Worm (Caenorhabditis elegans) whole organism, L1 larva: ENCODE measurements around the gene srv-25.
A peak's percentile ranks its signal among the peaks of the same experiment; 100 is the strongest.

Experiments
- C04F5.9 ChIP-seq: sonication (generic microtip); optimal IDR thresholded peaks from 2 replicates; lab custom pipeline; 2016; ENCODE audit warnings: missing genetic modification characterization, missing compliant biosample characterization
- C34B4.2 ChIP-seq: sonication (generic microtip); optimal IDR thresholded peaks from 2 replicates; lab custom pipeline; 2017; ENCODE audit warnings: mild to moderate bottlenecking, missing genetic modification characterization, missing compliant biosample characterization
- Y116A8C.19 ChIP-seq: sonication (generic microtip); optimal IDR thresholded peaks from 2 replicates; lab custom pipeline; 2016; ENCODE audit warnings: missing compliant biosample characterization, missing genetic modification characterization, borderline replicate concordance
- aha-1 ChIP-seq: fragments of 150-350 bp; optimal IDR thresholded peaks from 2 replicates; lab custom pipeline; 2014; ENCODE audit warnings: missing biosample characterization, missing genetic modification characterization
- aly-2 ChIP-seq: fragments of 150-350 bp; optimal IDR thresholded peaks from 2 replicates; lab custom pipeline; 2014; ENCODE audit warnings: missing biosample characterization, missing genetic modification characterization
- ceh-8 ChIP-seq: fragments of 200-800 bp; sonication (Bioruptor generic); optimal IDR thresholded peaks from 2 replicates; lab custom pipeline; 2018; ENCODE audit warnings: mild to moderate bottlenecking, missing genetic modification characterization, moderate library complexity, missing compliant biosample characterization
- ceh-82 ChIP-seq, 3 experiments: fragments of 150-350 bp in 1 of 3; sonication (generic microtip) in 2 of 3; optimal IDR thresholded peaks; 2 replicates each; lab custom pipeline; 2014 to 2017; ENCODE audit warnings: missing biosample characterization in 3 of 3, missing genetic modification characterization in 3 of 3
- ceh-88 ChIP-seq: fragments of 200-800 bp; sonication (Bioruptor generic); IDR thresholded peaks from 2 replicates; pipeline ENCODE4 v1.3.6; 2022; ENCODE audit warnings: missing genetic modification characterization, missing compliant biosample characterization
- ceh-90 ChIP-seq: sonication (generic microtip); optimal IDR thresholded peaks from 2 replicates; lab custom pipeline; 2016; ENCODE audit warnings: missing genetic modification characterization, missing compliant biosample characterization
- ces-1 ChIP-seq: fragments of 150-350 bp; optimal IDR thresholded peaks from 2 replicates; lab custom pipeline; 2014; ENCODE audit warnings: missing biosample characterization, missing genetic modification reagents, missing genetic modification characterization
- dpl-1 ChIP-seq, 3 experiments: fragments of 150-350 bp in 2 of 3; sonication (generic microtip) in 1 of 3; optimal IDR thresholded peaks; 2 replicates each; lab custom pipeline; 2014 to 2017; ENCODE audit warnings: missing biosample characterization in 3 of 3, missing genetic modification characterization in 3 of 3, missing genetic modification reagents in 3 of 3
- dsc-1 ChIP-seq: sonication (generic microtip); optimal IDR thresholded peaks from 2 replicates; lab custom pipeline; 2016; ENCODE audit warnings: mild to moderate bottlenecking, missing genetic modification characterization, missing compliant biosample characterization
- efl-1 ChIP-seq, 4 experiments: fragments of 150-350 bp; optimal IDR thresholded peaks in 3 of 4; peaks in 1 of 4; 1 replicate in 1 of 4; 2 replicates in 3 of 4; lab custom pipeline; 2014; ENCODE audit warnings: missing biosample characterization in 2 of 4, missing genetic modification characterization in 2 of 4, missing genetic modification reagents in 2 of 4
- egl-13 ChIP-seq: sonication (generic microtip); optimal IDR thresholded peaks from 2 replicates; lab custom pipeline; 2016; ENCODE audit warnings: missing genotype, missing genetic modification reagents, missing genetic modification characterization, missing compliant biosample characterization
- egl-27 ChIP-seq, 2 experiments: fragments of 150-350 bp in 1 of 2; sonication (generic microtip); optimal IDR thresholded peaks; 3 replicates each; lab custom pipeline; 2017 to 2018; ENCODE audit warnings: missing biosample characterization in 2 of 2, missing genetic modification characterization in 2 of 2, missing genetic modification reagents in 2 of 2
- elt-3 ChIP-seq, 6 experiments: fragments of 150-350 bp in 1 of 6; sonication (generic microtip); optimal IDR thresholded peaks; 2 replicates each; lab custom pipeline; 2017 to 2018; ENCODE audit warnings: missing biosample characterization in 6 of 6, missing genetic modification characterization in 6 of 6, inconsistent platforms in 1 of 6
- fkh-8 ChIP-seq: sonication (generic microtip); optimal IDR thresholded peaks from 2 replicates; lab custom pipeline; 2016; ENCODE audit warnings: mild to moderate bottlenecking, missing genetic modification characterization, missing compliant biosample characterization
- grh-1 ChIP-seq: fragments of 200-800 bp; sonication (Bioruptor generic); IDR thresholded peaks from 2 replicates; pipeline ENCODE4 v1.3.6; 2022; ENCODE audit warnings: missing genetic modification reagents, missing genetic modification characterization, missing compliant biosample characterization
- hlh-17 ChIP-seq: fragments of 200-800 bp; sonication (Bioruptor generic); optimal IDR thresholded peaks from 2 replicates; lab custom pipeline; 2018; ENCODE audit warnings: missing genetic modification characterization, mild to moderate bottlenecking, missing compliant biosample characterization, moderate library complexity, borderline replicate concordance
- jun-1 ChIP-seq: fragments of 150-350 bp; optimal IDR thresholded peaks from 2 replicates; lab custom pipeline; 2014; ENCODE audit warnings: missing biosample characterization, missing genetic modification reagents, missing genetic modification characterization
- lin-13 ChIP-seq: fragments of 150-350 bp; optimal IDR thresholded peaks from 2 replicates; lab custom pipeline; 2014; ENCODE audit warnings: missing biosample characterization, missing genetic modification reagents, missing genetic modification characterization
- lin-14 ChIP-seq: fragments of 200-800 bp; sonication (Bioruptor generic); optimal IDR thresholded peaks from 2 replicates; lab custom pipeline; 2018; ENCODE audit warnings: mild to moderate bottlenecking, missing genetic modification characterization, moderate library complexity, missing compliant biosample characterization
- lin-15B ChIP-seq: fragments of 150-350 bp; sonication (generic microtip); optimal IDR thresholded peaks from 3 replicates; lab custom pipeline; 2014; ENCODE audit warnings: missing biosample characterization, missing genetic modification characterization
- mdl-1 ChIP-seq, 2 experiments: fragments of 150-350 bp; optimal IDR thresholded peaks; 2 replicates each; lab custom pipeline; 2014 to 2017; ENCODE audit warnings: missing biosample characterization in 2 of 2, missing genetic modification characterization in 2 of 2, inconsistent platforms in 1 of 2
- nhr-11 ChIP-seq: fragments of 150-350 bp; optimal IDR thresholded peaks from 2 replicates; lab custom pipeline; 2014; ENCODE audit warnings: missing biosample characterization, missing genetic modification characterization
- nhr-19 ChIP-seq: fragments of 200-800 bp; sonication (Bioruptor generic); conservative IDR thresholded peaks from 2 replicates; pipeline ENCODE4 v1.3.6; 2022; ENCODE audit warnings: missing genetic modification characterization, missing compliant biosample characterization
- nhr-20 ChIP-seq: sonication (generic microtip); optimal IDR thresholded peaks from 2 replicates; lab custom pipeline; 2016; ENCODE audit warnings: mild to moderate bottlenecking, missing genetic modification characterization, missing compliant biosample characterization
- nhr-237 ChIP-seq: fragments of 150-350 bp; optimal IDR thresholded peaks from 2 replicates; lab custom pipeline; 2014; ENCODE audit warnings: missing biosample characterization, missing genetic modification characterization
- nhr-28 ChIP-seq: fragments of 150-350 bp; optimal IDR thresholded peaks from 2 replicates; lab custom pipeline; 2014; ENCODE audit warnings: missing biosample characterization, missing genetic modification characterization
- nhr-76 ChIP-seq: sonication (generic microtip); optimal IDR thresholded peaks from 2 replicates; lab custom pipeline; 2017; ENCODE audit warnings: missing biosample characterization, missing genetic modification characterization
- nhr-90 ChIP-seq: sonication (generic microtip); optimal IDR thresholded peaks from 2 replicates; lab custom pipeline; 2016; ENCODE audit warnings: mild to moderate bottlenecking, missing genetic modification characterization, missing compliant biosample characterization; ENCODE audit not compliant: poor library complexity
- pag-3 ChIP-seq: sonication (generic microtip); optimal IDR thresholded peaks from 2 replicates; lab custom pipeline; 2017; ENCODE audit warnings: missing genetic modification characterization, mild to moderate bottlenecking, missing compliant biosample characterization, antibody characterized with exemption, borderline replicate concordance; ENCODE audit not compliant: insufficient read depth
- pax-3 ChIP-seq: fragments of 200-800 bp; sonication (Bioruptor generic); optimal IDR thresholded peaks from 2 replicates; lab custom pipeline; 2018; ENCODE audit warnings: mild to moderate bottlenecking, missing genetic modification characterization, moderate library complexity, missing compliant biosample characterization
- pqm-1 ChIP-seq: sonication (generic microtip); optimal IDR thresholded peaks from 3 replicates; lab custom pipeline; 2017; ENCODE audit warnings: missing biosample characterization, missing genetic modification characterization
- rnt-1 ChIP-seq: sonication (generic microtip); optimal IDR thresholded peaks from 2 replicates; lab custom pipeline; 2016; ENCODE audit warnings: mild to moderate bottlenecking, missing genetic modification characterization, moderate library complexity, missing compliant biosample characterization
- sox-4 ChIP-seq: sonication (generic microtip); optimal IDR thresholded peaks from 2 replicates; lab custom pipeline; 2016; ENCODE audit warnings: missing genetic modification characterization, missing compliant biosample characterization
- sup-37 ChIP-seq: fragments of 200-800 bp; sonication (Bioruptor generic); optimal IDR thresholded peaks from 2 replicates; lab custom pipeline; 2018; ENCODE audit warnings: mild to moderate bottlenecking, missing genetic modification characterization, missing compliant biosample characterization
- swsn-7 ChIP-seq: sonication (generic microtip); optimal IDR thresholded peaks from 2 replicates; lab custom pipeline; 2016; ENCODE audit warnings: missing genetic modification characterization, missing compliant biosample characterization
- tbx-2 ChIP-seq: sonication (generic microtip); optimal IDR thresholded peaks from 2 replicates; lab custom pipeline; 2016; ENCODE audit warnings: missing genetic modification characterization, missing compliant biosample characterization
- unc-30 ChIP-seq: sonication (generic microtip); optimal IDR thresholded peaks from 2 replicates; lab custom pipeline; 2017; ENCODE audit warnings: missing biosample characterization, missing genetic modification characterization
- unc-86 ChIP-seq: sonication (generic microtip); optimal IDR thresholded peaks from 2 replicates; lab custom pipeline; 2016; ENCODE audit warnings: missing genetic modification characterization, missing compliant biosample characterization
- unc-98 ChIP-seq: fragments of 200-800 bp; sonication (Bioruptor generic); IDR thresholded peaks from 2 replicates; pipeline ENCODE4 v1.3.6; 2022; ENCODE audit warnings: missing genetic modification characterization, missing compliant biosample characterization
- zip-4 ChIP-seq: fragments of 200-800 bp; sonication (Bioruptor generic); optimal IDR thresholded peaks from 2 replicates; lab custom pipeline; 2018; ENCODE audit warnings: mild to moderate bottlenecking, missing genetic modification characterization, moderate library complexity, missing compliant biosample characterization
- ztf-4 ChIP-seq: fragments of 150-350 bp; optimal IDR thresholded peaks from 2 replicates; lab custom pipeline; 2014; ENCODE audit warnings: missing biosample characterization, missing genetic modification characterization

The srv-25 gene

ce11 chrIV:6307439-6307838 is 3.9 kb upstream of the srv-25 start, which contains the start of gene csp-2:
csp-2 (plus strand) TSS chrIV:6307739.
- no peak for TF ChIP-seq rnt-1
- no peak for TF ChIP-seq nhr-19
- TF ChIP-seq sup-37 (GFP tag; lab: Kevin White, UChicago): no peak
- TF ChIP-seq aha-1 (tag; lab: Kevin White, UChicago): no peak

ce11 chrIV:6301764-6302163 is 1.8 kb downstream of the srv-25 start, which contains the start of gene srv-26:
srv-26 (minus strand) TSS chrIV:6301864.
- TF ChIP-seq unc-86 (tag; lab: Kevin White, UChicago): no peak
- TF ChIP-seq efl-1 (optimal IDR thresholded peaks at IDR 0.05; lab: Kevin White, UChicago): no peak
- peak in 1 of 2 experiments; percentile 48 for TF ChIP-seq efl-1 (GFP tag; optimal IDR thresholded peaks at IDR 0.05 in 1 of 2; lab: Kevin White, UChicago)

ce11 chrIV:6299523-6299922 is 4.0 kb downstream of the srv-25 start:
- TF ChIP-seq egl-13 (tag; lab: Kevin White, UChicago) (no peak), zip-4 (GFP tag; lab: Kevin White, UChicago) (no peak), C04F5.9 (tag; lab: Kevin White, UChicago) (no peak), mdl-1 (tag; optimal IDR thresholded peaks at IDR 0.05; lab: Kevin White, UChicago) (no peak), nhr-11 (no peak), dsc-1 (no peak), egl-27 (tag; optimal IDR thresholded peaks at IDR 0.05; lab: Kevin White, UChicago) (no peak), Y116A8C.19 (tag; lab: Kevin White, UChicago) (no peak), ceh-82 (tag; optimal IDR thresholded peaks at IDR 0.05; lab: Kevin White, UChicago) (no peak), nhr-76 (tag; lab: Kevin White, UChicago) (no peak)

- no peak for TF ChIP-seq ces-1 (GFP tag; lab: Kevin White, UChicago)
- TF ChIP-seq ceh-8 (GFP tag; lab: Kevin White, UChicago): no peak
- no peak for TF ChIP-seq lin-14 (GFP tag; lab: Kevin White, UChicago)
- TF ChIP-seq fkh-8 (tag; lab: Kevin White, UChicago): peak; percentile 16
These were observed 5.3 kb downstream of the srv-25 start, which contains the start of gene srv-27 for ce11 chrIV:6298253-6298652. srv-27 (minus strand) TSS chrIV:6298353.

- TF ChIP-seq tbx-2 (tag; lab: Kevin White, UChicago): no peak
- no peak for TF ChIP-seq pag-3 (tag; lab: Kevin White, UChicago)
- no peak for TF ChIP-seq nhr-28 (tag; lab: Kevin White, UChicago)
- no peak for TF ChIP-seq pax-3 (tag; lab: Kevin White, UChicago)
- no peak for TF ChIP-seq unc-30
- no peak for TF ChIP-seq hlh-17 (GFP tag; lab: Kevin White, UChicago)
- no peak for TF ChIP-seq dsc-1
- no peak for TF ChIP-seq lin-13
- no peak for TF ChIP-seq egl-27 (tag; optimal IDR thresholded peaks at IDR 0.05; lab: Kevin White, UChicago)
- TF ChIP-seq grh-1 (GFP tag; lab: Robert Waterston, UW): 0 out of 2 replicates have a peak, but pooled peaks have one; percentile 31
- TF ChIP-seq nhr-76 (tag; lab: Kevin White, UChicago): no peak
- TF ChIP-seq lin-15B: no peak
- TF ChIP-seq dpl-1 (GFP tag; optimal IDR thresholded peaks at IDR 0.05; lab: Kevin White, UChicago): peak in 1 of 3 experiments; percentile 13
- no peak for TF ChIP-seq aly-2
- no peak for TF ChIP-seq pqm-1
- TF ChIP-seq ceh-88: no peak
- no peak for TF ChIP-seq nhr-20 (tag; lab: Kevin White, UChicago)
- TF ChIP-seq swsn-7 (tag; lab: Kevin White, UChicago): peak; percentile 40
- no peak for TF ChIP-seq nhr-237 (tag; lab: Kevin White, UChicago)
- TF ChIP-seq C34B4.2 (tag; lab: Kevin White, UChicago): no peak
- TF ChIP-seq unc-98 (GFP tag; lab: Robert Waterston, UW): no peak
- peak; percentile 23 for TF ChIP-seq unc-86 (tag; lab: Kevin White, UChicago)
- no peak for TF ChIP-seq elt-3 (tag; optimal IDR thresholded peaks at IDR 0.05; lab: Kevin White, UChicago)
- no peak for TF ChIP-seq ztf-4 (tag; lab: Kevin White, UChicago)
- TF ChIP-seq sox-4: no peak
- TF ChIP-seq jun-1 (tag; lab: Kevin White, UChicago): no peak
- no peak for TF ChIP-seq ceh-90 (tag; lab: Kevin White, UChicago)
- TF ChIP-seq nhr-90 (tag; lab: Kevin White, UChicago): no peak
These were observed 9.5 kb downstream of the srv-25 start, which contains the start of gene hil-2 for ce11 chrIV:6294081-6294480. hil-2 (plus strand) TSS chrIV:6294240.
